Fruit fly (Drosophila melanogaster): ENCODE measurements around the gene hep.

Gene hep

dm6 chrX:13131063-13131773 lies 41.0 kb upstream of the hep start (continued):
- TF ChIP-seq Dp (GFP tag; optimal IDR thresholded peaks at IDR 0.05) (peak; percentile 42), CG4820 (GFP tag; optimal IDR thresholded peaks at IDR 0.05) (peak; percentile 98), z (GFP tag; IDR thresholded peaks at IDR 0.05) (peak; percentile 84), CG6854 (GFP tag; optimal IDR thresholded peaks at IDR 0.05) (peak; percentile 98), Eip74EF (GFP tag; optimal IDR thresholded peaks at IDR 0.05) (peak in 1 of 2 experiments; percentile 95), Dek (tag; optimal IDR thresholded peaks at IDR 0.05) (peak; percentile 99), CG15073 (GFP tag; optimal IDR thresholded peaks at IDR 0.05) (peak; percentile 87), CG6175 (GFP tag; IDR thresholded peaks at IDR 0.05) (peak; percentile 99), CG9932 (GFP tag; IDR thresholded peaks at IDR 0.05) (peak; percentile 100), sc (optimal IDR thresholded peaks at IDR 0.05) (no peak), sc (GFP tag; optimal IDR thresholded peaks at IDR 0.05) (peak; percentile 94), sqz (GFP tag; optimal IDR thresholded peaks at IDR 0.05) (peak; percentile 94), CG30431 (GFP tag; optimal IDR thresholded peaks at IDR 0.05) (peak; percentile 99), CG8290 (GFP tag; optimal IDR thresholded peaks at IDR 0.05) (peak; percentile 98), CG8290 (tag; optimal IDR thresholded peaks at IDR 0.05) (peak; percentile 81 to 100), HHEX (GFP tag; optimal IDR thresholded peaks at IDR 0.05) (peak; percentile 99), CG7786 (GFP tag; optimal IDR thresholded peaks at IDR 0.05) (peak; percentile 99), Ravus (GFP tag; IDR thresholded peaks at IDR 0.05) (peak; percentile 97), CG32532 (GFP tag; IDR thresholded peaks at IDR 0.05) (peak; percentile 100), Mad (GFP tag; optimal IDR thresholded peaks at IDR 0.05) (peak; percentile 99), CG13624 (GFP tag; optimal IDR thresholded peaks at IDR 0.05) (peak; percentile 99), tll (GFP tag; optimal IDR thresholded peaks at IDR 0.05) (peak in 1 of 2 experiments; percentile 38), br (optimal IDR thresholded peaks at IDR 0.05) (no peak), sna (GFP tag; IDR thresholded peaks at IDR 0.05; ENCODE audit: partially characterized antibody) (peak; percentile 74), Dll (GFP tag; IDR thresholded peaks at IDR 0.05; ENCODE audit: partially characterized antibody) (peak; percentile 49; the same call in 2 of the 4 replicates), CG11504 (tag; optimal IDR thresholded peaks at IDR 0.05) (peak; percentile 97), btn (GFP tag; optimal IDR thresholded peaks at IDR 0.05) (peak; percentile 98), CG10267 (tag; optimal IDR thresholded peaks at IDR 0.05) (peak; percentile 92), CG9797 (GFP tag; optimal IDR thresholded peaks at IDR 0.05) (peak; percentile 70), MBD-R2 (GFP tag; IDR thresholded peaks at IDR 0.05) (peak; percentile 100), onecut (GFP tag; IDR thresholded peaks at IDR 0.05) (peak; percentile 98), dmrt11E (tag; optimal IDR thresholded peaks at IDR 0.05) (peak; percentile 95), CG14441 (GFP tag; IDR thresholded peaks at IDR 0.05) (peak; percentile 99), chm (GFP tag; IDR thresholded peaks at IDR 0.05) (peak; percentile 100), hkb (optimal IDR thresholded peaks at IDR 0.05) (no peak), hkb (GFP tag; IDR thresholded peaks at IDR 0.05) (peak; percentile 99), Hmx (GFP tag; optimal IDR thresholded peaks at IDR 0.05) (peak; percentile 96), Aef1 (GFP tag; IDR thresholded peaks at IDR 0.05) (peak; percentile 100), croc (GFP tag; conservative IDR thresholded peaks at IDR 0.05) (peak; percentile 98), CG6813 (GFP tag; optimal IDR thresholded peaks at IDR 0.05) (peak; percentile 99), Nf-YB (GFP tag; optimal IDR thresholded peaks at IDR 0.05) (peak; percentile 87), mam (GFP tag; optimal IDR thresholded peaks at IDR 0.05) (peak; percentile 99), CG4424 (GFP tag; optimal IDR thresholded peaks at IDR 0.05) (peak; percentile 99), Deaf1 (tag; optimal IDR thresholded peaks at IDR 0.05) (peak; percentile 82), dm (GFP tag; optimal IDR thresholded peaks at IDR 0.05) (peak; percentile 98), Lpt (GFP tag; optimal IDR thresholded peaks at IDR 0.05) (no peak), HLH54F (GFP tag; optimal IDR thresholded peaks at IDR 0.05) (peak; percentile 99), cad (GFP tag; optimal IDR thresholded peaks at IDR 0.05) (no peak), bbx (GFP tag; IDR thresholded peaks at IDR 0.05; ENCODE audit: partially characterized antibody) (peak; percentile 47; the same call in 1 of the 2 replicates), NFAT (GFP tag; IDR thresholded peaks at IDR 0.05) (peak; percentile 99), bab2 (GFP tag; optimal IDR thresholded peaks at IDR 0.05) (peak; percentile 99)

All from whole organism, embryonic.